Worm (Caenorhabditis elegans) whole organism, L1 larva: ENCODE results near the gene F13B12.2.
A peak's percentile ranks its signal among the peaks of the same experiment; 100 is the strongest.

Source experiments
- C16A3.4 ChIP-seq: fragments of 150-350 bp; optimal IDR thresholded peaks from 2 replicates; lab custom pipeline; 2014; ENCODE audit warnings: missing biosample characterization, missing genetic modification characterization
- C34B4.2 ChIP-seq: sonication (generic microtip); optimal IDR thresholded peaks from 2 replicates; lab custom pipeline; 2017; ENCODE audit warnings: mild to moderate bottlenecking, missing genetic modification characterization, missing compliant biosample characterization
- F16B12.6 ChIP-seq: fragments of 150-350 bp; optimal IDR thresholded peaks from 2 replicates; lab custom pipeline; 2014; ENCODE audit warnings: missing biosample characterization, missing genetic modification characterization
- Y116A8C.19 ChIP-seq: sonication (generic microtip); optimal IDR thresholded peaks from 2 replicates; lab custom pipeline; 2016; ENCODE audit warnings: missing compliant biosample characterization, missing genetic modification characterization, borderline replicate concordance
- alr-1 ChIP-seq: fragments of 200-800 bp; sonication (Bioruptor generic); optimal IDR thresholded peaks from 2 replicates; lab custom pipeline; 2018; ENCODE audit warnings: borderline replicate concordance, mild to moderate bottlenecking, missing genetic modification characterization, missing compliant biosample characterization
- aly-2 ChIP-seq: fragments of 150-350 bp; optimal IDR thresholded peaks from 2 replicates; lab custom pipeline; 2014; ENCODE audit warnings: missing biosample characterization, missing genetic modification characterization
- ama-1 ChIP-seq: fragments of 150-350 bp; optimal IDR thresholded peaks from 2 replicates; lab custom pipeline; 2014
- blmp-1 ChIP-seq: fragments of 150-350 bp; optimal IDR thresholded peaks from 2 replicates; lab custom pipeline; 2014; ENCODE audit warnings: missing biosample characterization, missing genetic modification characterization
- ceh-63 ChIP-seq: fragments of 200-800 bp; sonication (Bioruptor generic); optimal IDR thresholded peaks from 2 replicates; lab custom pipeline; 2018; ENCODE audit warnings: mild to moderate bottlenecking, missing genetic modification characterization, missing compliant biosample characterization
- ceh-82 ChIP-seq, 3 experiments: fragments of 150-350 bp in 1 of 3; sonication (generic microtip) in 2 of 3; optimal IDR thresholded peaks; 2 replicates each; lab custom pipeline; 2014 to 2017; ENCODE audit warnings: missing biosample characterization in 3 of 3, missing genetic modification characterization in 3 of 3
- dpl-1 ChIP-seq, 3 experiments: fragments of 150-350 bp in 2 of 3; sonication (generic microtip) in 1 of 3; optimal IDR thresholded peaks; 2 replicates each; lab custom pipeline; 2014 to 2017; ENCODE audit warnings: missing biosample characterization in 3 of 3, missing genetic modification characterization in 3 of 3, missing genetic modification reagents in 3 of 3
- dsc-1 ChIP-seq: sonication (generic microtip); optimal IDR thresholded peaks from 2 replicates; lab custom pipeline; 2016; ENCODE audit warnings: mild to moderate bottlenecking, missing genetic modification characterization, missing compliant biosample characterization
- efl-3 ChIP-seq: fragments of 200-800 bp; sonication (Bioruptor generic); optimal IDR thresholded peaks from 2 replicates; lab custom pipeline; 2018; ENCODE audit warnings: mild to moderate bottlenecking, missing genetic modification characterization, missing compliant biosample characterization
- egl-27 ChIP-seq, 2 experiments: fragments of 150-350 bp in 1 of 2; sonication (generic microtip); optimal IDR thresholded peaks; 3 replicates each; lab custom pipeline; 2017 to 2018; ENCODE audit warnings: missing biosample characterization in 2 of 2, missing genetic modification characterization in 2 of 2, missing genetic modification reagents in 2 of 2
- elt-2 ChIP-seq: sonication (generic microtip); optimal IDR thresholded peaks from 2 replicates; lab custom pipeline; 2016; ENCODE audit warnings: missing genetic modification characterization, mild to moderate bottlenecking, inconsistent platforms, missing compliant biosample characterization, missing genetic modification reagents
- elt-3 ChIP-seq, 6 experiments: fragments of 150-350 bp in 1 of 6; sonication (generic microtip); optimal IDR thresholded peaks; 2 replicates each; lab custom pipeline; 2017 to 2018; ENCODE audit warnings: missing biosample characterization in 6 of 6, missing genetic modification characterization in 6 of 6, inconsistent platforms in 1 of 6
- ets-5 ChIP-seq: fragments of 200-800 bp; sonication (Bioruptor generic); IDR thresholded peaks from 2 replicates; pipeline ENCODE4 v1.3.6; 2022; ENCODE audit warnings: missing genetic modification characterization, missing compliant biosample characterization
- hlh-17 ChIP-seq: fragments of 200-800 bp; sonication (Bioruptor generic); optimal IDR thresholded peaks from 2 replicates; lab custom pipeline; 2018; ENCODE audit warnings: missing genetic modification characterization, mild to moderate bottlenecking, missing compliant biosample characterization, moderate library complexity, borderline replicate concordance
- irx-1 ChIP-seq: sonication (generic microtip); optimal IDR thresholded peaks from 2 replicates; lab custom pipeline; 2016; ENCODE audit warnings: missing genetic modification characterization, missing compliant biosample characterization
- lin-13 ChIP-seq: fragments of 150-350 bp; optimal IDR thresholded peaks from 2 replicates; lab custom pipeline; 2014; ENCODE audit warnings: missing biosample characterization, missing genetic modification reagents, missing genetic modification characterization
- lin-15B ChIP-seq: fragments of 150-350 bp; sonication (generic microtip); optimal IDR thresholded peaks from 3 replicates; lab custom pipeline; 2014; ENCODE audit warnings: missing biosample characterization, missing genetic modification characterization
- lin-35 ChIP-seq, 2 experiments: fragments of 150-350 bp; optimal IDR thresholded peaks; 2 replicates each; lab custom pipeline; 2014; ENCODE audit warnings: missing biosample characterization in 2 of 2, missing genetic modification characterization in 2 of 2, missing genetic modification reagents in 2 of 2
- lin-39 ChIP-seq: fragments of 150-350 bp; optimal IDR thresholded peaks from 2 replicates; lab custom pipeline; 2014; ENCODE audit warnings: missing biosample characterization, missing genetic modification reagents, missing genetic modification characterization
- lsy-2 ChIP-seq, 2 experiments: fragments of 150-350 bp; optimal IDR thresholded peaks; 2 replicates each; lab custom pipeline; 2014; ENCODE audit warnings: missing biosample characterization in 2 of 2, missing genetic modification characterization in 2 of 2
- mab-9 ChIP-seq: fragments of 200-800 bp; sonication (Bioruptor generic); IDR thresholded peaks from 2 replicates; pipeline ENCODE4 v1.3.6; 2022; ENCODE audit warnings: missing genetic modification reagents, missing genetic modification characterization, missing compliant biosample characterization
- mdl-1 ChIP-seq, 2 experiments: fragments of 150-350 bp; optimal IDR thresholded peaks; 2 replicates each; lab custom pipeline; 2014 to 2017; ENCODE audit warnings: missing biosample characterization in 2 of 2, missing genetic modification characterization in 2 of 2, inconsistent platforms in 1 of 2
- mef-2 ChIP-seq: fragments of 150-350 bp; optimal IDR thresholded peaks from 2 replicates; lab custom pipeline; 2014; ENCODE audit warnings: missing biosample characterization, missing genetic modification characterization
- mep-1 ChIP-seq: fragments of 150-350 bp; optimal IDR thresholded peaks from 2 replicates; lab custom pipeline; 2014; ENCODE audit warnings: missing biosample characterization, missing genetic modification characterization
- nhr-11 ChIP-seq: fragments of 150-350 bp; optimal IDR thresholded peaks from 2 replicates; lab custom pipeline; 2014; ENCODE audit warnings: missing biosample characterization, missing genetic modification characterization
- nhr-19 ChIP-seq: fragments of 200-800 bp; sonication (Bioruptor generic); conservative IDR thresholded peaks from 2 replicates; pipeline ENCODE4 v1.3.6; 2022; ENCODE audit warnings: missing genetic modification characterization, missing compliant biosample characterization
- nhr-20 ChIP-seq: sonication (generic microtip); optimal IDR thresholded peaks from 2 replicates; lab custom pipeline; 2016; ENCODE audit warnings: mild to moderate bottlenecking, missing genetic modification characterization, missing compliant biosample characterization
- nhr-28 ChIP-seq: fragments of 150-350 bp; optimal IDR thresholded peaks from 2 replicates; lab custom pipeline; 2014; ENCODE audit warnings: missing biosample characterization, missing genetic modification characterization
- nhr-71 ChIP-seq: sonication (generic microtip); optimal IDR thresholded peaks from 2 replicates; lab custom pipeline; 2016; ENCODE audit warnings: mild to moderate bottlenecking, missing genetic modification characterization, moderate library complexity, missing compliant biosample characterization
- nhr-76 ChIP-seq: sonication (generic microtip); optimal IDR thresholded peaks from 2 replicates; lab custom pipeline; 2017; ENCODE audit warnings: missing biosample characterization, missing genetic modification characterization
- nhr-90 ChIP-seq: sonication (generic microtip); optimal IDR thresholded peaks from 2 replicates; lab custom pipeline; 2016; ENCODE audit warnings: mild to moderate bottlenecking, missing genetic modification characterization, missing compliant biosample characterization; ENCODE audit not compliant: poor library complexity
- skn-1 ChIP-seq: fragments of 150-350 bp; optimal IDR thresholded peaks from 2 replicates; lab custom pipeline; 2014; ENCODE audit warnings: missing biosample characterization, missing genetic modification characterization
- snpc-4 ChIP-seq: fragments of 150-350 bp; optimal IDR thresholded peaks from 2 replicates; lab custom pipeline; 2014; ENCODE audit warnings: missing biosample characterization, missing genetic modification characterization
- snu-23 ChIP-seq: sonication (generic microtip); optimal IDR thresholded peaks from 2 replicates; lab custom pipeline; 2016; ENCODE audit warnings: missing genetic modification characterization, missing compliant biosample characterization
- sox-4 ChIP-seq: sonication (generic microtip); optimal IDR thresholded peaks from 2 replicates; lab custom pipeline; 2016; ENCODE audit warnings: missing genetic modification characterization, missing compliant biosample characterization
- sptf-1 ChIP-seq: fragments of 150-350 bp; optimal IDR thresholded peaks from 2 replicates; lab custom pipeline; 2014; ENCODE audit warnings: missing biosample characterization, missing genetic modification characterization
- swsn-7 ChIP-seq: sonication (generic microtip); optimal IDR thresholded peaks from 2 replicates; lab custom pipeline; 2016; ENCODE audit warnings: missing genetic modification characterization, missing compliant biosample characterization
- tbx-2 ChIP-seq: sonication (generic microtip); optimal IDR thresholded peaks from 2 replicates; lab custom pipeline; 2016; ENCODE audit warnings: missing genetic modification characterization, missing compliant biosample characterization
- unc-130 ChIP-seq: fragments of 150-350 bp; optimal IDR thresholded peaks from 2 replicates; lab custom pipeline; 2017; ENCODE audit warnings: missing biosample characterization, missing genetic modification characterization, inconsistent platforms
- unc-62 ChIP-seq: fragments of 150-350 bp; optimal IDR thresholded peaks from 2 replicates; lab custom pipeline; 2014; ENCODE audit warnings: missing biosample characterization, missing genetic modification reagents, missing genetic modification characterization
- xbp-1 ChIP-seq: sonication (generic microtip); optimal IDR thresholded peaks from 2 replicates; lab custom pipeline; 2016; ENCODE audit warnings: missing genetic modification characterization, missing compliant biosample characterization
- zag-1 ChIP-seq: fragments of 150-350 bp; optimal IDR thresholded peaks from 2 replicates; lab custom pipeline; 2014; ENCODE audit warnings: missing biosample characterization, missing genetic modification characterization
- zip-4 ChIP-seq: fragments of 200-800 bp; sonication (Bioruptor generic); optimal IDR thresholded peaks from 2 replicates; lab custom pipeline; 2018; ENCODE audit warnings: mild to moderate bottlenecking, missing genetic modification characterization, moderate library complexity, missing compliant biosample characterization
- ztf-4 ChIP-seq: fragments of 150-350 bp; optimal IDR thresholded peaks from 2 replicates; lab custom pipeline; 2014; ENCODE audit warnings: missing biosample characterization, missing genetic modification characterization

F13B12.2 gene

ce11 chrIV:10403193-10404058, 25.5 kb downstream of the F13B12.2 start, which contains the start of gene gpa-7 (continued):
- TF ChIP-seq ceh-63 (GFP tag; lab: Kevin White, UChicago): no peak
- TF ChIP-seq mdl-1 (tag; optimal IDR thresholded peaks at IDR 0.05; lab: Kevin White, UChicago): peak in 1 of 2 experiments; percentile 49
- no peak for TF ChIP-seq alr-1 (tag; lab: Kevin White, UChicago)
- peak; percentile 39 for TF ChIP-seq nhr-19 (GFP tag; lab: Robert Waterston, UW)
- TF ChIP-seq egl-27 (tag; optimal IDR thresholded peaks at IDR 0.05; lab: Kevin White, UChicago): peak in 1 of 2 experiments; percentile 39
- no peak for TF ChIP-seq C34B4.2 (tag; lab: Kevin White, UChicago)
- no peak for TF ChIP-seq mab-9 (GFP tag; lab: Robert Waterston, UW)
- no peak for TF ChIP-seq F16B12.6
- TF ChIP-seq nhr-71 (tag; lab: Kevin White, UChicago): peak; percentile 86
- TF ChIP-seq ceh-82 (tag; optimal IDR thresholded peaks at IDR 0.05; lab: Kevin White, UChicago): peak in 2 of 3 experiments; percentile 54 to 65
- TF ChIP-seq tbx-2 (tag; lab: Kevin White, UChicago): peak; percentile 86
- TF ChIP-seq sptf-1 (tag; lab: Kevin White, UChicago): no peak
- TF ChIP-seq skn-1 (tag; lab: Kevin White, UChicago): no peak
- TF ChIP-seq lin-15B (tag; lab: Kevin White, UChicago): no peak
- peak; percentile 89 for TF ChIP-seq blmp-1 (tag; lab: Kevin White, UChicago)
- peak in 1 of 2 experiments; percentile 42 for TF ChIP-seq lin-35 (GFP tag; optimal IDR thresholded peaks at IDR 0.05; lab: Kevin White, UChicago)
- TF ChIP-seq lin-39 (tag; lab: Kevin White, UChicago): no peak
- no peak for TF ChIP-seq unc-62 (GFP tag; lab: Kevin White, UChicago)
- TF ChIP-seq zag-1 (tag; lab: Kevin White, UChicago): peak; percentile 76
- no peak for TF ChIP-seq lin-13 (GFP tag; lab: Kevin White, UChicago)
- peak; percentile 76 for TF ChIP-seq swsn-7 (tag; lab: Kevin White, UChicago)

- no peak for TF ChIP-seq nhr-11
- TF ChIP-seq ets-5: no peak
- TF ChIP-seq ceh-63 (GFP tag; lab: Kevin White, UChicago): peak; percentile 12
- no peak for TF ChIP-seq sptf-1 (tag; lab: Kevin White, UChicago)
- TF ChIP-seq lsy-2 (tag; optimal IDR thresholded peaks at IDR 0.05; lab: Kevin White, UChicago): peak in 1 of 2 experiments; percentile 19
- TF ChIP-seq skn-1 (tag; lab: Kevin White, UChicago): no peak
- no peak for TF ChIP-seq unc-130 (tag; lab: Kevin White, UChicago)
- peak; percentile 17 for TF ChIP-seq tbx-2 (tag; lab: Kevin White, UChicago)
- TF ChIP-seq nhr-20 (tag; lab: Kevin White, UChicago): no peak
- TF ChIP-seq elt-2 (tag; lab: Kevin White, UChicago): no peak
- TF ChIP-seq nhr-76 (tag; lab: Kevin White, UChicago): no peak
- no peak for TF ChIP-seq swsn-7 (tag; lab: Kevin White, UChicago)
- TF ChIP-seq snpc-4 (tag; lab: Kevin White, UChicago): no peak
- TF ChIP-seq ama-1 (lab: Kevin White, UChicago): no peak
- TF ChIP-seq nhr-28 (tag; lab: Kevin White, UChicago): no peak
- TF ChIP-seq efl-3 (GFP tag; lab: Kevin White, UChicago): no peak
- no peak for TF ChIP-seq F16B12.6
- no peak for TF ChIP-seq nhr-90 (tag; lab: Kevin White, UChicago)
- no peak for TF ChIP-seq elt-3 (tag; optimal IDR thresholded peaks at IDR 0.05; lab: Kevin White, UChicago)
- TF ChIP-seq mef-2 (tag; lab: Kevin White, UChicago): no peak
- no peak for TF ChIP-seq nhr-19 (GFP tag; lab: Robert Waterston, UW)
- TF ChIP-seq dsc-1 (tag; lab: Kevin White, UChicago): no peak
- no peak for TF ChIP-seq sox-4 (tag; lab: Kevin White, UChicago)
- TF ChIP-seq Y116A8C.19 (tag; lab: Kevin White, UChicago): no peak
- TF ChIP-seq ztf-4 (tag; lab: Kevin White, UChicago): no peak
- TF ChIP-seq xbp-1 (tag; lab: Kevin White, UChicago): no peak
- no peak for TF ChIP-seq C34B4.2 (tag; lab: Kevin White, UChicago)
- no peak for TF ChIP-seq irx-1 (tag; lab: Kevin White, UChicago)
- TF ChIP-seq C16A3.4: no peak
- no peak for TF ChIP-seq zip-4 (GFP tag; lab: Kevin White, UChicago)
- TF ChIP-seq mdl-1 (tag; optimal IDR thresholded peaks at IDR 0.05; lab: Kevin White, UChicago): no peak
- TF ChIP-seq hlh-17 (GFP tag; lab: Kevin White, UChicago): no peak
- no peak for TF ChIP-seq dpl-1 (GFP tag; optimal IDR thresholded peaks at IDR 0.05; lab: Kevin White, UChicago)
- no peak for TF ChIP-seq aly-2
- TF ChIP-seq snu-23 (GFP tag; lab: Kevin White, UChicago): no peak
- no peak for TF ChIP-seq mep-1 (tag; lab: Kevin White, UChicago)
Measured at ce11 chrIV:10398244-10398643, 30.7 kb downstream of the F13B12.2 start.
